Worm (Caenorhabditis elegans): ENCODE measurements around the gene ZK180.6.

Gene ZK180.6

ce11 chrIV:4538672-4539071 is 13.8 kb upstream of the ZK180.6 start (continued):
- TF ChIP-seq lsl-1 (GFP tag; optimal IDR thresholded peaks at IDR 0.05) (peak; percentile 42), hlh-26 (GFP tag; conservative IDR thresholded peaks at IDR 0.05) (no peak), dox-1 (GFP tag; IDR thresholded peaks at IDR 0.05) (0 out of 2 replicates have a peak, but pooled peaks have one; percentile 35), Y56A3A.18 (GFP tag; IDR thresholded peaks at IDR 0.05) (peak; percentile 33; the same call in 1 of the 2 replicates), Y67H2A.10 (GFP tag; conservative IDR thresholded peaks at IDR 0.05) (no peak), let-526 (GFP tag; IDR thresholded peaks at IDR 0.05) (no peak), B0035.1 (tag; optimal IDR thresholded peaks at IDR 0.05) (no peak), mxl-1 (tag; optimal IDR thresholded peaks at IDR 0.05) (no peak), cebp-2 (GFP tag; IDR thresholded peaks at IDR 0.05) (no peak), F33H1.4 (GFP tag; IDR thresholded peaks at IDR 0.05) (peak; percentile 18; the same call in 1 of the 2 replicates), nhr-90 (tag; optimal IDR thresholded peaks at IDR 0.05) (no peak)

DNA sequence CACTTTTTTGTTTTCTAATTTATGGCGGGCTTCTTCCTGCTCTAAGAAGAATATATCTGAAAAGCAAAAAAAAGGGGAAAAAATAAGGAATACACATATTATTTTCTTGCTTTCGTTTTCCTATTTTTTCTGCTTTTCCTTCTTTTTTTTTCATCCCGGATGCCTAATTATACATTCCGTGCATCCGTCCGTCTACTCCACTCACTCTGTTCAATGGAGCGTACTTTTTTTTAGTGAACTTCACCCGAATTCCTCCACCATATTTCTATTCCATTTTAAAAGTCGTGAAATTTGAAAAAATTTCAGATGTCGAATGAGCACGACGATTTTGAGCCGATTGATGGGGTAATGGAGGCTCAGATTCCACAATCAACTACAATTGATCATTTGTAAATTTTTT is 11.4 kb upstream of the ZK180.6 start, which contains the start of gene ZK185.2:
ZK185.2 (plus strand) TSS at position 301 of the 400 bp plus-strand sequence.
- TF ChIP-seq hsf-1 (GFP tag; IDR thresholded peaks at IDR 0.05), result no peak
- TF ChIP-seq nfya-1 (tag; optimal IDR thresholded peaks at IDR 0.05; ENCODE audit: borderline replicate concordance, insufficient read depth), result no peak
- no peak for TF ChIP-seq dox-1 (GFP tag; IDR thresholded peaks at IDR 0.05)
- no peak for TF ChIP-seq mxl-1 (tag; optimal IDR thresholded peaks at IDR 0.05)
- no peak for TF ChIP-seq akir-1 (GFP tag; optimal IDR thresholded peaks at IDR 0.05)
- TF ChIP-seq nfyb-1 (GFP tag; IDR thresholded peaks at IDR 0.05), result no peak
- TF ChIP-seq unc-62 (GFP tag; optimal IDR thresholded peaks at IDR 0.05), result no peak
- TF ChIP-seq sptf-2 (GFP tag; optimal IDR thresholded peaks at IDR 0.05), result no peak
- no peak for TF ChIP-seq mcd-1 (GFP tag; IDR thresholded peaks at IDR 0.05)
- TF ChIP-seq dpl-1 (GFP tag; optimal IDR thresholded peaks at IDR 0.05), result no peak
- no peak for TF ChIP-seq ets-4 (GFP tag; optimal IDR thresholded peaks at IDR 0.05)
- TF ChIP-seq attf-5 (GFP tag; optimal IDR thresholded peaks at IDR 0.05), result no peak
- TF ChIP-seq rcor-1 (GFP tag; IDR thresholded peaks at IDR 0.05), result no peak
- TF ChIP-seq ceh-91 (GFP tag; IDR thresholded peaks at IDR 0.05), result no peak
- TF ChIP-seq T26A5.8 (tag; optimal IDR thresholded peaks at IDR 0.05), result no peak
- TF ChIP-seq nhr-80 (tag; optimal IDR thresholded peaks at IDR 0.05), result no peak
- TF ChIP-seq lin-54 (GFP tag; optimal IDR thresholded peaks at IDR 0.05), result no peak

ce11 chrIV:4533025-4533424 is 8.2 kb upstream of the ZK180.6 start, which contains the start of gene ZK185.4:
Gene ZK185.4, minus strand, starts transcription at chrIV:4533125.
- TF ChIP-seq B0019.2 (GFP tag; conservative IDR thresholded peaks at IDR 0.05) (no peak), snpc-3.4 (tag; optimal IDR thresholded peaks at IDR 0.05) (no peak), nhr-27 (tag; optimal IDR thresholded peaks at IDR 0.05) (no peak), nfya-2 (GFP tag; IDR thresholded peaks at IDR 0.05) (no peak), cebp-2 (GFP tag; IDR thresholded peaks at IDR 0.05) (no peak), rec-8 (tag; optimal IDR thresholded peaks at IDR 0.05) (no peak), pbrm-1 (GFP tag; IDR thresholded peaks at IDR 0.05) (no peak), tbx-9 (tag; optimal IDR thresholded peaks at IDR 0.05; ENCODE audit: borderline replicate concordance) (no peak), lag-1 (GFP tag; IDR thresholded peaks at IDR 0.05) (no peak), Y53F4B.3 (GFP tag; IDR thresholded peaks at IDR 0.05) (no peak)

DNA sequence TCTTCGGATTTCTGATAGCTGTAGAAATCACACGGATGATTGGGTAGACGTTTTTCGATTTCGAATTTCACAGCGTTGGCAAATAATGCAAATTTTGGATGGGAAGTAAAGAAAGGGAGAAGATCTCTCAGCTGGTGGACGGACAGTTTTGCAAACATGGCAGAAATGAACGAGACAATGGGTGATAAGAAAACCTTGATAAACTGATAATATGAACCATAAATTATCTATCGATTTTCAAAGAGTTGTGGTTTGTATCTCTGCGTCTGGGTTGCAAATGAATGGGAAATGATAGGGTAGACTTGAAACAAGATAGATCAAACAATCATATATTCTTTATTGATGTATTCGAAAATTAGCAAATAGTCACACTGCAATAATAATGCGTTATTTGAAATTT is 5.3 kb upstream of the ZK180.6 start, which contains the start of gene ZK185.3:
ZK185.3 (minus strand) TSS at position 263 of the 400 bp plus-strand sequence.
- TF ChIP-seq nhr-80 (tag; optimal IDR thresholded peaks at IDR 0.05), result peak; percentile 72
- TF ChIP-seq sea-2 (GFP tag; IDR thresholded peaks at IDR 0.05), result no peak
- TF ChIP-seq dox-1 (GFP tag; IDR thresholded peaks at IDR 0.05), result 0 out of 2 replicates have a peak, but pooled peaks have one; percentile 14

Measured in whole organism, young adult.